Worm (Caenorhabditis elegans) whole organism, L3 larva: ENCODE data around the gene C25F9.13.

ENCODE experiments used
- R02D3.7 ChIP-seq: fragments of 150-350 bp; optimal IDR thresholded peaks from 2 replicates; lab custom pipeline; 2014; ENCODE audit warnings: missing biosample characterization, missing genetic modification characterization
- ZK546.5 ChIP-seq: sonication (generic microtip); optimal IDR thresholded peaks from 2 replicates; lab custom pipeline; 2017; ENCODE audit warnings: missing biosample characterization, missing genetic modification characterization
- elt-1 ChIP-seq: fragments of 150-350 bp; optimal IDR thresholded peaks from 2 replicates; lab custom pipeline; 2014; ENCODE audit warnings: missing biosample characterization, missing genetic modification characterization
- elt-3 ChIP-seq, 3 experiments: fragments of 150-350 bp in 1 of 3; sonication (generic microtip) in 2 of 3; optimal IDR thresholded peaks; 2 replicates in 2 of 3; 4 replicates in 1 of 3; lab custom pipeline; 2014 to 2017; ENCODE audit warnings: missing biosample characterization in 3 of 3, missing genetic modification characterization in 3 of 3
- fkh-10 ChIP-seq: sonication (generic microtip); optimal IDR thresholded peaks from 2 replicates; lab custom pipeline; 2017; ENCODE audit warnings: missing biosample characterization, missing genetic modification reagents, missing genetic modification characterization
- lin-15B ChIP-seq: fragments of 150-350 bp; optimal IDR thresholded peaks from 2 replicates; lab custom pipeline; 2014; ENCODE audit warnings: missing biosample characterization, missing genetic modification characterization
- lin-39 ChIP-seq: fragments of 150-350 bp; optimal IDR thresholded peaks from 2 replicates; lab custom pipeline; 2018; ENCODE audit warnings: missing biosample characterization, missing genetic modification reagents, missing genetic modification characterization
- nhr-11 ChIP-seq: fragments of 150-350 bp; optimal IDR thresholded peaks from 2 replicates; lab custom pipeline; 2014; ENCODE audit warnings: missing biosample characterization, missing genetic modification characterization
- nhr-12 ChIP-seq: fragments of 150-350 bp; optimal IDR thresholded peaks from 2 replicates; lab custom pipeline; 2014; ENCODE audit warnings: missing biosample characterization, missing genetic modification characterization
- sea-2 ChIP-seq: fragments of 150-350 bp; sonication (generic microtip); optimal IDR thresholded peaks from 4 replicates; lab custom pipeline; 2014; ENCODE audit warnings: missing biosample characterization, missing genetic modification reagents, missing genetic modification characterization
- skn-1 ChIP-seq: fragments of 150-350 bp; optimal IDR thresholded peaks from 2 replicates; lab custom pipeline; 2014; ENCODE audit warnings: missing biosample characterization, missing genetic modification characterization
- unc-62 ChIP-seq: fragments of 150-350 bp; sonication (generic microtip); optimal IDR thresholded peaks from 4 replicates; lab custom pipeline; 2014; ENCODE audit warnings: missing biosample characterization, missing genetic modification reagents, missing genetic modification characterization
- zag-1 ChIP-seq: fragments of 150-350 bp; optimal IDR thresholded peaks from 2 replicates; lab custom pipeline; 2014; ENCODE audit warnings: missing biosample characterization, missing genetic modification characterization
- ztf-11 ChIP-seq: fragments of 150-350 bp; optimal IDR thresholded peaks from 2 replicates; lab custom pipeline; 2014; ENCODE audit warnings: missing biosample characterization, missing genetic modification characterization

- TF ChIP-seq nhr-12 (tag; lab: Kevin White, UChicago) (no peak), elt-3 (tag; optimal IDR thresholded peaks at IDR 0.05; lab: Kevin White, UChicago) (no peak), unc-62 (no peak), ZK546.5 (tag; lab: Kevin White, UChicago) (no peak), zag-1 (tag; lab: Kevin White, UChicago) (no peak), nhr-11 (tag; lab: Kevin White, UChicago) (no peak), skn-1 (no peak), ztf-11 (no peak), lin-39 (tag; lab: Kevin White, UChicago) (no peak), R02D3.7 (tag; lab: Kevin White, UChicago) (no peak), fkh-10 (GFP tag; lab: Kevin White, UChicago) (no peak), sea-2 (GFP tag; lab: Kevin White, UChicago) (no peak), lin-15B (tag; lab: Kevin White, UChicago) (no peak), elt-1 (tag; lab: Kevin White, UChicago) (no peak)
These were observed 32.3 kb upstream of the C25F9.13 start, which contains the start of gene srw-85 for ce11 chrV:19431036-19431435.
